Worm (Caenorhabditis elegans) whole organism, L2 larva: ENCODE results near the gene F07C6.6.

Experiments
- alr-1 ChIP-seq: fragments of 150-350 bp; optimal IDR thresholded peaks from 2 replicates; lab custom pipeline; 2014; ENCODE audit warnings: missing biosample characterization, missing genetic modification characterization
- aly-2 ChIP-seq: fragments of 150-350 bp; optimal IDR thresholded peaks from 2 replicates; lab custom pipeline; 2014; ENCODE audit warnings: missing biosample characterization, missing genetic modification characterization
- ama-1 ChIP-seq: fragments of 150-350 bp; optimal IDR thresholded peaks from 2 replicates; lab custom pipeline; 2018; ENCODE audit warnings: inconsistent platforms
- mdl-1 ChIP-seq, 2 experiments: fragments of 150-350 bp in 1 of 2; sonication (generic microtip) in 1 of 2; optimal IDR thresholded peaks; 2 replicates each; lab custom pipeline; 2017; ENCODE audit warnings: missing biosample characterization in 2 of 2, missing genetic modification characterization in 2 of 2
- ztf-11 ChIP-seq: sonication (generic microtip); optimal IDR thresholded peaks from 2 replicates; lab custom pipeline; 2017; ENCODE audit warnings: missing biosample characterization, missing genetic modification characterization
- ztf-4 ChIP-seq: fragments of 150-350 bp; optimal IDR thresholded peaks from 2 replicates; lab custom pipeline; 2014; ENCODE audit warnings: missing biosample characterization, missing genetic modification characterization

- TF ChIP-seq alr-1 (tag; lab: Kevin White, UChicago) (no peak), ztf-4 (tag; lab: Kevin White, UChicago) (no peak), aly-2 (tag; lab: Kevin White, UChicago) (no peak), ztf-11 (no peak), ama-1 (lab: Kevin White, UChicago) (no peak), mdl-1 (tag; optimal IDR thresholded peaks at IDR 0.05; lab: Kevin White, UChicago) (no peak)
These were observed 37.0 kb upstream of the F07C6.6 start for ce11 chrIV:12755641-12756040.
